Comparison of ENCODE assay signal across 1 fruit fly cellular context in genomic region chr3R:29716043-29716781, dm6.
TF ChIP-seq lines count a peak whose summit lies in the region.

No protein-coding gene starts in this region.

TF ChIP-seq in whole organism, embryonic, 481 proteins besides CTCF, POLR2A, EP300 and RAD21 (continued from another document):
- no peak for TF ChIP-seq ssp (GFP tag; IDR thresholded peaks at IDR 0.05; lab: Robert Waterston, UW)
- no peak for TF ChIP-seq nom (GFP tag; optimal IDR thresholded peaks at IDR 0.05; lab: Kevin White, UChicago)
- peak; percentile 7 for TF ChIP-seq dmrt99B (tag; optimal IDR thresholded peaks at IDR 0.05; lab: Kevin White, UChicago)
- TF ChIP-seq MESR4 (GFP tag; optimal IDR thresholded peaks at IDR 0.05; lab: Kevin White, UChicago): no peak
- TF ChIP-seq sob (GFP tag; IDR thresholded peaks at IDR 0.05; lab: Robert Waterston, UW): peak; percentile 19; the same call in 1 of the 2 replicates
- TF ChIP-seq CG17612 (GFP tag; IDR thresholded peaks at IDR 0.05; lab: Robert Waterston, UW): no peak
- TF ChIP-seq wdn (GFP tag; IDR thresholded peaks at IDR 0.05; lab: Robert Waterston, UW): no peak
- peak; percentile 3 for TF ChIP-seq CG6254 (GFP tag; optimal IDR thresholded peaks at IDR 0.05; lab: Kevin White, UChicago)
- no peak for TF ChIP-seq ara (GFP tag; IDR thresholded peaks at IDR 0.05; lab: Robert Waterston, UW)
- TF ChIP-seq CG8359 (GFP tag; optimal IDR thresholded peaks at IDR 0.05; lab: Kevin White, UChicago; ENCODE audit: borderline replicate concordance): peak; percentile 33
- TF ChIP-seq h (optimal IDR thresholded peaks at IDR 0.05; lab: Kevin White, UChicago): peak; percentile 70
- 0 out of 3 replicates have a peak, but pooled peaks have one; percentile 23 for TF ChIP-seq CG11456 (GFP tag; IDR thresholded peaks at IDR 0.05; lab: Robert Waterston, UW)
- peak; percentile 47 for TF ChIP-seq HLHmδ (GFP tag; optimal IDR thresholded peaks at IDR 0.05; lab: Kevin White, UChicago)
- no peak for TF ChIP-seq disco-r (GFP tag; optimal IDR thresholded peaks at IDR 0.05; lab: Kevin White, UChicago)
- TF ChIP-seq CG10979 (tag; optimal IDR thresholded peaks at IDR 0.05; lab: Kevin White, UChicago): peak; percentile 71
- TF ChIP-seq eve (GFP tag; optimal IDR thresholded peaks at IDR 0.05; lab: Kevin White, UChicago): no peak
- no peak for TF ChIP-seq aop (GFP tag; IDR thresholded peaks at IDR 0.05; lab: Robert Waterston, UW)
- TF ChIP-seq gsb (GFP tag; IDR thresholded peaks at IDR 0.05; lab: Robert Waterston, UW): 0 out of 2 replicates have a peak, but pooled peaks have one; percentile 20
- no peak for TF ChIP-seq CG10654 (GFP tag; optimal IDR thresholded peaks at IDR 0.05; lab: Kevin White, UChicago)
- no peak for TF ChIP-seq CG12769 (tag; optimal IDR thresholded peaks at IDR 0.05; lab: Kevin White, UChicago)
- peak; percentile 28 for TF ChIP-seq NfI (GFP tag; optimal IDR thresholded peaks at IDR 0.05; lab: Kevin White, UChicago)
- TF ChIP-seq CG32532 (GFP tag; IDR thresholded peaks at IDR 0.05; lab: Robert Waterston, UW): peak; percentile 20; the same call in 1 of the 2 replicates
- no peak for TF ChIP-seq CG17568 (GFP tag; optimal IDR thresholded peaks at IDR 0.05; lab: Kevin White, UChicago)
- TF ChIP-seq inv (GFP tag; IDR thresholded peaks at IDR 0.05; lab: Robert Waterston, UW; ENCODE audit: partially characterized antibody): no peak
- TF ChIP-seq CG9727 (GFP tag; optimal IDR thresholded peaks at IDR 0.05; lab: Kevin White, UChicago): no peak
- peak; percentile 46 for TF ChIP-seq sens (GFP tag; lab: Kevin White, UChicago)
- TF ChIP-seq CG7271 (tag; optimal IDR thresholded peaks at IDR 0.05; lab: Kevin White, UChicago): no peak
- no peak for TF ChIP-seq ase (GFP tag; IDR thresholded peaks at IDR 0.05; lab: Robert Waterston, UW)
- TF ChIP-seq CG17328 (GFP tag; IDR thresholded peaks at IDR 0.05; lab: Robert Waterston, UW): no peak
- TF ChIP-seq Xbp1 (GFP tag; optimal IDR thresholded peaks at IDR 0.05; lab: Kevin White, UChicago): peak; percentile 17
